Worm (Caenorhabditis elegans): ENCODE measurements around the gene C03E10.1.
A peak's percentile ranks its signal among the peaks of the same experiment; 100 is the strongest.
"Not testable (repeated sequence)": the region's sequence is repeated elsewhere in the genome, so short reads cannot be mapped to it uniquely, and the experiment has no call there.

The C03E10.1 gene

DNA sequence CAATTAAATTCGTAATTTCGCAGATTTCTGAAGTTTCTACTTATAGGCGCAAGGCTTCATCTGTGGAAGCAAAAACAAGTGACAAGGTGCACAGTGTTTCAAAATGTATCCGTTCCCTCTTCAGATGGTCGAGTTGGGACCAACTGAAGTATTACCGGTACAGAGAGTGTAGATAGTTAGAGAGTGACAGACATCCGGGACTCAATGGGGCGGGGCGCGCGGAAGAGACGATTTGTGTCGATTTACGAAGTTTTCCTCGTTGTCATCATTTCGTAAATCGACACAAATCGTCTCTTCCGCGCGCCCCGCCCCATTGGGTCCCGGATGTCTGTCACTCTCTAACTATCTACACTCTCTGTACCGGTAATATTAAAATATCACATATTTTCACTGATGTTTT is 4.9 kb upstream of the C03E10.1 start, which contains the start of gene C03E10.3:
Gene C03E10.3, plus strand, starts transcription at position 301 of the 400 bp plus-strand sequence.
- TF ChIP-seq rpc-1 (optimal IDR thresholded peaks at IDR 0.05); rpc-1 (tag; optimal IDR thresholded peaks at IDR 0.05); madf-6 (GFP tag; IDR thresholded peaks at IDR 0.05); madf-10 (tag; optimal IDR thresholded peaks at IDR 0.05): not testable (repeated sequence)

ce11 chrV:11292682-11293081 is 1.7 kb downstream of the C03E10.1 start:
- TF ChIP-seq F23B12.7 (tag; optimal IDR thresholded peaks at IDR 0.05; ENCODE audit: insufficient read depth) (no peak), snpc-1.1 (tag; optimal IDR thresholded peaks at IDR 0.05; ENCODE audit: insufficient read depth) (peak; percentile 24), F33H1.4 (GFP tag; IDR thresholded peaks at IDR 0.05) (no peak), hrde-1 (tag; optimal IDR thresholded peaks at IDR 0.05; ENCODE audit: borderline replicate concordance) (no peak), Y79H2A.3 (GFP tag; conservative IDR thresholded peaks at IDR 0.05) (no peak), nfyb-1 (GFP tag; IDR thresholded peaks at IDR 0.05) (no peak), F49E8.2 (tag; optimal IDR thresholded peaks at IDR 0.05; ENCODE audit: insufficient read depth) (no peak), hmg-1.2 (GFP tag; IDR thresholded peaks at IDR 0.05) (no peak; the same call in none of the 2 replicates), snpc-4 (GFP tag; optimal IDR thresholded peaks at IDR 0.05) (peak; percentile 3), snpc-4 (tag; optimal IDR thresholded peaks at IDR 0.05) (peak in 2 of 4 experiments; percentile 68 to 86)

DNA sequence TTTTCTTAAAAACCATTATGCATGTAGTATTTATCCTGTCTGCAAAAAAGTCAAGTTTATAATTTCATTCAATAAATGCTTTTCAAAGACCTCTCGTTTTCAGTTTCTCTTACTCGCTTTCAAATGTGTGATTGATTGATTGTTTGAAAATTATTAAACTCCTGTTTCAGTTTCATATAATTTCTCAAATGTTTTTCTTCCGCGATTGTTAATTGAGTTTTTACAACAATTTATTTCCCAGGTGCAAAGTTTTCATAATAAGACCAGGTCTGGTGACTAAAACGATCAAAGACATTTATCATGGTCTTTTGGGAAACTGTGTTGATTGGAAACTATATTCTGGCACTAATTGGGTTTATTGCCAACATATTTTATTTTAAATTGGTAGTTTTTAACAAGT is 3.4 kb downstream of the C03E10.1 start, which contains the start of gene T03F7.6:
Gene T03F7.6, plus strand, starts transcription at position 301 of the 400 bp plus-strand sequence.
- TF ChIP-seq D2030.7 (GFP tag; IDR thresholded peaks at IDR 0.05): no peak
- TF ChIP-seq K11D2.4 (GFP tag; IDR thresholded peaks at IDR 0.05): no peak
- no peak for TF ChIP-seq unc-62 (GFP tag; optimal IDR thresholded peaks at IDR 0.05)
- TF ChIP-seq Y53F4B.3 (GFP tag; IDR thresholded peaks at IDR 0.05): no peak
- no peak for TF ChIP-seq xnd-1 (tag; optimal IDR thresholded peaks at IDR 0.05)
- no peak for TF ChIP-seq ceh-79 (tag; optimal IDR thresholded peaks at IDR 0.05)
- TF ChIP-seq attf-6 (GFP tag; IDR thresholded peaks at IDR 0.05): no peak
- TF ChIP-seq madf-10 (tag; optimal IDR thresholded peaks at IDR 0.05): no peak
- no peak for TF ChIP-seq let-526 (GFP tag; IDR thresholded peaks at IDR 0.05)
- TF ChIP-seq ceh-58 (GFP tag; IDR thresholded peaks at IDR 0.05): no peak
- TF ChIP-seq rcor-1 (GFP tag; IDR thresholded peaks at IDR 0.05): no peak
- TF ChIP-seq Y53G8AR.9 (GFP tag; conservative IDR thresholded peaks at IDR 0.05): no peak
- TF ChIP-seq ekl-4 (GFP tag; IDR thresholded peaks at IDR 0.05): no peak
- no peak for TF ChIP-seq athp-1 (tag; optimal IDR thresholded peaks at IDR 0.05)
- TF ChIP-seq egl-44 (GFP tag; IDR thresholded peaks at IDR 0.05): no peak
- TF ChIP-seq tbp1 (GFP tag; optimal IDR thresholded peaks at IDR 0.05): no peak
- TF ChIP-seq lsy-27 (tag; optimal IDR thresholded peaks at IDR 0.05; ENCODE audit: borderline replicate concordance, insufficient read depth): no peak

- TF ChIP-seq egl-18 (GFP tag; IDR thresholded peaks at IDR 0.05) (no peak), lin-35 (GFP tag; optimal IDR thresholded peaks at IDR 0.05) (no peak), attf-6 (GFP tag; IDR thresholded peaks at IDR 0.05) (no peak), D2030.7 (GFP tag; IDR thresholded peaks at IDR 0.05) (no peak), mxl-1 (tag; optimal IDR thresholded peaks at IDR 0.05) (no peak), sdz-38 (tag; optimal IDR thresholded peaks at IDR 0.05) (no peak), let-607 (tag; optimal IDR thresholded peaks at IDR 0.05) (no peak), lin-26 (GFP tag; IDR thresholded peaks at IDR 0.05) (no peak), ceh-27 (GFP tag; optimal IDR thresholded peaks at IDR 0.05) (no peak), chd-7 (tag; optimal IDR thresholded peaks at IDR 0.05) (no peak), unc-130 (GFP tag; optimal IDR thresholded peaks at IDR 0.05) (no peak), Y53G8AR.9 (GFP tag; conservative IDR thresholded peaks at IDR 0.05) (no peak), ceh-100 (GFP tag; IDR thresholded peaks at IDR 0.05) (no peak), hsf-1 (GFP tag; IDR thresholded peaks at IDR 0.05) (no peak), ztf-25 (GFP tag; IDR thresholded peaks at IDR 0.05) (no peak), dpl-1 (GFP tag; optimal IDR thresholded peaks at IDR 0.05) (no peak), rcor-1 (GFP tag; IDR thresholded peaks at IDR 0.05) (no peak), ceh-40 (GFP tag; IDR thresholded peaks at IDR 0.05) (no peak), gei-17 (GFP tag; optimal IDR thresholded peaks at IDR 0.05) (no peak)
These were observed 7.6 kb downstream of the C03E10.1 start, which contains the start of gene T03F7.5 for ce11 chrV:11298632-11299031. T03F7.5 (minus strand) TSS chrV:11298732.
